Fruit fly (Drosophila melanogaster) whole organism, prepupa: ENCODE measurements around the gene CG11584.

ENCODE experiments used
- Blimp-1 ChIP-seq: fragments of 200-800 bp; sonication (Bioruptor generic); optimal IDR thresholded peaks from 3 replicates; lab custom pipeline; 2017; ENCODE audit warnings: missing biosample characterization, missing genetic modification characterization, mild to moderate bottlenecking, moderate library complexity, missing genetic modification reagents
- CG10631 ChIP-seq: fragments of 200-800 bp; sonication (Bioruptor generic); optimal IDR thresholded peaks from 2 replicates; lab custom pipeline; 2016; ENCODE audit warnings: missing biosample characterization, missing genetic modification characterization
- CG10669 ChIP-seq: fragments of 200-800 bp; sonication (Bioruptor generic); optimal IDR thresholded peaks from 3 replicates; lab custom pipeline; 2018; ENCODE audit warnings: missing biosample characterization, mild to moderate bottlenecking, missing genetic modification characterization, moderate library complexity
- CG11294 ChIP-seq: fragments of 200-800 bp; sonication (Bioruptor generic); IDR thresholded peaks from 2 replicates; pipeline ENCODE4 v1.3.6; 2022; ENCODE audit warnings: missing biosample characterization, missing genetic modification characterization
- CG11762 ChIP-seq: fragments of 200-800 bp; sonication (Bioruptor generic); optimal IDR thresholded peaks from 3 replicates; lab custom pipeline; 2016; ENCODE audit warnings: missing biosample characterization, missing genetic modification characterization; ENCODE audit not compliant: insufficient read depth
- CG15336 ChIP-seq: fragments of 200-800 bp; sonication (Bioruptor generic); IDR thresholded peaks from 2 replicates; pipeline ENCODE4 v1.3.6; 2022; ENCODE audit warnings: missing biosample characterization, missing genetic modification characterization
- CG32006 ChIP-seq: fragments of 200-800 bp; sonication (Bioruptor generic); optimal IDR thresholded peaks from 3 replicates; lab custom pipeline; 2017; ENCODE audit warnings: missing biosample characterization, mild to moderate bottlenecking, missing genetic modification characterization
- CG34406 ChIP-seq: fragments of 200-800 bp; sonication (Bioruptor generic); optimal IDR thresholded peaks from 3 replicates; lab custom pipeline; 2016; ENCODE audit warnings: missing biosample characterization, missing genetic modification characterization
- CG3919 ChIP-seq: fragments of 200-800 bp; sonication (Bioruptor generic); optimal IDR thresholded peaks from 3 replicates; lab custom pipeline; 2016; ENCODE audit warnings: missing biosample characterization, missing genetic modification characterization
- CG6163 ChIP-seq: fragments of 200-800 bp; sonication (Bioruptor generic); IDR thresholded peaks from 3 replicates; pipeline ENCODE4 v1.3.6; 2022; ENCODE audit warnings: missing biosample characterization, missing genetic modification characterization
- CG6808 ChIP-seq: fragments of 200-800 bp; sonication (Bioruptor generic); optimal IDR thresholded peaks from 3 replicates; lab custom pipeline; 2017; ENCODE audit warnings: missing biosample characterization, missing genetic modification characterization, mild to moderate bottlenecking, moderate library complexity, missing genetic modification reagents
- CG8119 ChIP-seq: fragments of 200-800 bp; sonication (Bioruptor generic); IDR thresholded peaks from 3 replicates; pipeline ENCODE4 v1.3.6; 2022; ENCODE audit warnings: missing biosample characterization, missing genetic modification characterization
- CG8319 ChIP-seq: fragments of 200-800 bp; sonication (Bioruptor generic); optimal IDR thresholded peaks from 3 replicates; lab custom pipeline; 2016; ENCODE audit warnings: missing biosample characterization, missing genetic modification characterization
- CG8632 ChIP-seq: fragments of 200-800 bp; sonication (Bioruptor generic); optimal IDR thresholded peaks from 3 replicates; lab custom pipeline; 2016; ENCODE audit warnings: missing biosample characterization, missing genetic modification characterization
- Eip78C ChIP-seq: fragments of 200-800 bp; sonication (Bioruptor generic); peaks from one replicate; lab custom pipeline; 2016; ENCODE audit warnings: missing biosample characterization, missing genetic modification characterization
- Eip93F ChIP-seq: fragments of 200-800 bp; sonication (Bioruptor generic); optimal IDR thresholded peaks from 2 replicates; lab custom pipeline; 2016; ENCODE audit warnings: missing biosample characterization, mild to moderate bottlenecking, missing genetic modification characterization
- Ets21C ChIP-seq: fragments of 200-800 bp; sonication (Bioruptor generic); optimal IDR thresholded peaks from 3 replicates; lab custom pipeline; 2016; ENCODE audit warnings: missing biosample characterization, missing genetic modification characterization
- Hr39 ChIP-seq: fragments of 200-800 bp; sonication (Bioruptor generic); optimal IDR thresholded peaks from 2 replicates; lab custom pipeline; 2016; ENCODE audit warnings: missing biosample characterization, missing genetic modification characterization
- Hr4 ChIP-seq: fragments of 200-800 bp; sonication (Bioruptor generic); optimal IDR thresholded peaks from 3 replicates; lab custom pipeline; 2016; ENCODE audit warnings: missing biosample characterization, missing genetic modification characterization
- Met ChIP-seq: fragments of 200-800 bp; sonication (Bioruptor generic); optimal IDR thresholded peaks from 3 replicates; lab custom pipeline; 2016; ENCODE audit warnings: missing biosample characterization, missing genetic modification characterization
- OdsH ChIP-seq: fragments of 200-800 bp; sonication (Bioruptor generic); optimal IDR thresholded peaks from 3 replicates; lab custom pipeline; 2016; ENCODE audit warnings: missing biosample characterization, missing genetic modification characterization
- Smox ChIP-seq: fragments of 200-800 bp; sonication (Bioruptor generic); optimal IDR thresholded peaks from 3 replicates; lab custom pipeline; 2016; ENCODE audit warnings: missing biosample characterization, missing genetic modification characterization
- Sox15 ChIP-seq: fragments of 200-800 bp; sonication (Bioruptor generic); optimal IDR thresholded peaks from 3 replicates; lab custom pipeline; 2016; ENCODE audit warnings: missing biosample characterization, missing genetic modification characterization
- achi ChIP-seq: fragments of 200-800 bp; sonication (Bioruptor generic); optimal IDR thresholded peaks from 3 replicates; lab custom pipeline; 2016; ENCODE audit warnings: missing biosample characterization, missing genetic modification characterization
- cyc ChIP-seq: fragments of 200-800 bp; sonication (Bioruptor generic); optimal IDR thresholded peaks from 3 replicates; lab custom pipeline; 2016; ENCODE audit warnings: missing biosample characterization, missing genetic modification characterization
- dac ChIP-seq: fragments of 200-800 bp; sonication (Bioruptor generic); optimal IDR thresholded peaks from 2 replicates; lab custom pipeline; 2017; ENCODE audit warnings: missing biosample characterization, mild to moderate bottlenecking, missing genetic modification characterization
- dsx ChIP-seq: fragments of 200-800 bp; optimal IDR thresholded peaks from 3 replicates; lab custom pipeline; 2019; ENCODE audit warnings: missing biosample characterization, mild to moderate bottlenecking, missing genetic modification characterization, moderate library complexity; ENCODE audit not compliant: poor library complexity, severe bottlenecking
- eg ChIP-seq: fragments of 200-800 bp; sonication (Bioruptor generic); IDR thresholded peaks from 3 replicates; pipeline ENCODE4 v1.3.6; 2022; ENCODE audit warnings: missing biosample characterization, missing genetic modification characterization
- esn ChIP-seq: fragments of 200-800 bp; sonication (Bioruptor generic); optimal IDR thresholded peaks from 2 replicates; lab custom pipeline; 2016; ENCODE audit warnings: missing biosample characterization, mild to moderate bottlenecking, missing genetic modification characterization, moderate library complexity
- fd85E ChIP-seq: fragments of 200-800 bp; sonication (Bioruptor generic); optimal IDR thresholded peaks from 3 replicates; lab custom pipeline; 2016; ENCODE audit warnings: missing biosample characterization, missing genetic modification characterization
- lz ChIP-seq: fragments of 200-800 bp; sonication (Bioruptor generic); optimal IDR thresholded peaks from 3 replicates; lab custom pipeline; 2016; ENCODE audit warnings: missing biosample characterization, missing genetic modification characterization
- net ChIP-seq: fragments of 200-800 bp; sonication (Bioruptor generic); optimal IDR thresholded peaks from 3 replicates; lab custom pipeline; 2016; ENCODE audit warnings: missing biosample characterization, missing genetic modification characterization
- pdm3 ChIP-seq: fragments of 200-800 bp; sonication (Bioruptor generic); optimal IDR thresholded peaks from 3 replicates; lab custom pipeline; 2016; ENCODE audit warnings: missing biosample characterization, missing genetic modification characterization
- salr ChIP-seq, 2 experiments: fragments of 200-800 bp; sonication (Bioruptor generic); optimal IDR thresholded peaks; 3 replicates each; lab custom pipeline; 2016 to 2018; ENCODE audit warnings: missing biosample characterization in 2 of 2, missing genetic modification characterization in 2 of 2, mild to moderate bottlenecking in 1 of 2
- svp ChIP-seq: fragments of 200-800 bp; sonication (Bioruptor generic); peaks from one replicate; lab custom pipeline; 2016; ENCODE audit warnings: missing biosample characterization, missing genetic modification characterization
- vri ChIP-seq: fragments of 200-800 bp; sonication (Bioruptor generic); optimal IDR thresholded peaks from 3 replicates; lab custom pipeline; 2016; ENCODE audit warnings: missing biosample characterization, mild to moderate bottlenecking, missing genetic modification characterization

CG11584 gene

dm6 chrX:14169068-14169642, 11.7 kb upstream of the CG11584 start, which contains the start of gene CG12480:
Gene CG12480 (plus strand): TSS chrX:14169592.
- TF ChIP-seq svp (GFP tag; lab: Kevin White, UChicago) (peak; percentile 44), cyc (GFP tag; lab: Kevin White, UChicago) (no peak), CG6808 (GFP tag; lab: Kevin White, UChicago) (no peak), Met (GFP tag; lab: Kevin White, UChicago) (no peak), CG8632 (no peak), CG8119 (GFP tag; lab: Robert Waterston, UW) (no peak), Eip93F (GFP tag; lab: Kevin White, UChicago) (no peak), vri (no peak), fd85E (GFP tag; lab: Kevin White, UChicago) (no peak), Hr4 (GFP tag; lab: Kevin White, UChicago) (no peak), CG3919 (peak; percentile 7), Smox (GFP tag; lab: Kevin White, UChicago) (no peak), CG32006 (GFP tag; lab: Kevin White, UChicago) (peak; percentile 17), Eip78C (GFP tag; lab: Kevin White, UChicago) (peak; percentile 43), OdsH (GFP tag; lab: Kevin White, UChicago) (peak; percentile 3), eg (GFP tag; lab: Robert Waterston, UW) (peak; percentile 52; the same call in 1 of the 3 replicates), Sox15 (GFP tag; lab: Kevin White, UChicago) (no peak), dac (GFP tag; lab: Kevin White, UChicago) (no peak)

dm6 chrX:14172524-14172923, 8.3 kb upstream of the CG11584 start, which contains the start of gene betaNACtes1:
Gene betaNACtes1 (minus strand): TSS chrX:14172624.
- TF ChIP-seq pdm3 (GFP tag; lab: Kevin White, UChicago), result no peak
- no peak for TF ChIP-seq CG10669 (GFP tag; lab: Kevin White, UChicago)
- TF ChIP-seq dsx, result no peak
- no peak for TF ChIP-seq CG8319 (GFP tag; lab: Kevin White, UChicago)
- no peak for TF ChIP-seq svp (GFP tag; lab: Kevin White, UChicago)
- no peak for TF ChIP-seq Blimp-1 (GFP tag; lab: Kevin White, UChicago)
- no peak for TF ChIP-seq Hr39 (GFP tag; lab: Kevin White, UChicago)
- TF ChIP-seq lz (GFP tag; lab: Kevin White, UChicago), result no peak
- no peak for TF ChIP-seq esn (GFP tag; lab: Kevin White, UChicago)
- TF ChIP-seq CG11762 (GFP tag; lab: Kevin White, UChicago), result no peak
- no peak for TF ChIP-seq CG15336 (GFP tag; lab: Robert Waterston, UW)
- TF ChIP-seq achi (GFP tag; lab: Kevin White, UChicago), result no peak
- TF ChIP-seq CG32006 (GFP tag; lab: Kevin White, UChicago), result no peak
- no peak for TF ChIP-seq CG6163 (GFP tag; lab: Robert Waterston, UW)
- no peak for TF ChIP-seq Ets21C (GFP tag; lab: Kevin White, UChicago)
- no peak for TF ChIP-seq salr (GFP tag; optimal IDR thresholded peaks at IDR 0.05; lab: Kevin White, UChicago)
- TF ChIP-seq CG11294 (GFP tag; lab: Robert Waterston, UW), result no peak
- no peak for TF ChIP-seq CG10631 (GFP tag; lab: Kevin White, UChicago)
- no peak for TF ChIP-seq net (GFP tag; lab: Kevin White, UChicago)
- TF ChIP-seq CG3919, result no peak

- TF ChIP-seq salr (GFP tag; optimal IDR thresholded peaks at IDR 0.05; lab: Kevin White, UChicago) (no peak), CG6808 (GFP tag; lab: Kevin White, UChicago) (no peak), CG34406 (no peak), net (GFP tag; lab: Kevin White, UChicago) (no peak), CG11294 (GFP tag; lab: Robert Waterston, UW) (no peak), CG3919 (no peak), vri (no peak), CG32006 (GFP tag; lab: Kevin White, UChicago) (no peak)
Observed at dm6 chrX:14173654-14174053, 7.2 kb upstream of the CG11584 start.
